Fruit fly (Drosophila melanogaster) whole organism: ENCODE measurements around the gene pins.

Source experiments
- Dll ChIP-seq: fragments of >200 bp; optimal IDR thresholded peaks from 2 replicates; lab custom pipeline; 2017
- EcR ChIP-seq, 2 experiments: fragments of >200 bp; optimal IDR thresholded peaks; 2 replicates each; lab custom pipeline; 2017; ENCODE audit warnings: missing biosample characterization in 2 of 2, missing genetic modification characterization in 2 of 2, missing genetic modification reagents in 2 of 2
- pan ChIP-seq: fragments of >200 bp; optimal IDR thresholded peaks from 2 replicates; lab custom pipeline; 2017
- psq ChIP-seq: fragments of >200 bp; optimal IDR thresholded peaks from 2 replicates; lab custom pipeline; 2017
- usp ChIP-seq: fragments of >200 bp; optimal IDR thresholded peaks from 2 replicates; lab custom pipeline; 2017; ENCODE audit warnings: missing biosample characterization, missing genetic modification characterization, mixed read lengths

DNA sequence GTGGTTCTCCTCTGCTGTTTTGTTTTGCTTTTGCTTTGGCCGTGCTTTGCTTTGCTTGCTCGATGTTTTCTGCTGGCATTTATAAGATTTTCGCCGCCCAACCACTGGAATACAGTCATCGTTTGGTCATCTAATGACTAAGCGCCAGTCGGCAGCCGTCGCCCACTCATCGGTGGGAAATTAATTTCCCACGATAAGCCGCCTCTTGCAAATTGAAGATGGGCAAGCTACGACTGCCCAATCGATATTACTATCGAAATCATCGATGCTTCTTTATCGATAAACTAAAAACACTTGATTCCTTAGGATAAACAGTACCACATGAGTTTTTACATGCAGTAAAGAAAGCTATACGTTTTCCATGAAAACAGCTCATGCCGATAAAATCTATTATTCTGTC is 11.9 kb upstream of the pins start:
- TF ChIP-seq psq (no peak), EcR (GFP tag; optimal IDR thresholded peaks at IDR 0.05; lab: Kevin White, UChicago) (no peak), usp (no peak), pan (lab: Kevin White, UChicago) (no peak), Dll (lab: Kevin White, UChicago) (no peak)
